Worm (Caenorhabditis elegans): ENCODE measurements around the gene Y47D7A.11.

DNA sequence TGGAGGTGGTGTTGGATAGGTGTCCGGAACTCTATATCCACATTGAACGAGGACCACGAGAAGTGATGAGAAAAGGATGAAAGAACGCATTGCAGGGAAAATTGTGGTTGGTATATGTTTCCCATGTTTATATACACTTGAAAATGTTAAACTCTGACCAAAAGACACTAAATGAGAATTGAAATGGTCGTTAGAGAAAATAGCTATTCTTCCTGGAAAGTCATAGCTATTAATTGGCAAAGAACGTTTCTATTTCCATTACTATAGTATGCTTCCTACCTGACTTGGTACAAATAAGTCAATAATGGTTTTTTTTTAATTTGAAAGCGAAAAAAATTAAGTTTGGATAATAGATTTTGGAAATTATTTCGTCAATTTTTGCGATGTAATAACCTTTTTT, 11.4 kb downstream of the Y47D7A.11 start, which contains the start of gene Y47D7A.18:
- TF ChIP-seq lin-13 (GFP tag; optimal IDR thresholded peaks at IDR 0.05) (no peak), nhr-21 (tag; optimal IDR thresholded peaks at IDR 0.05) (no peak), mdl-1 (tag; optimal IDR thresholded peaks at IDR 0.05) (no peak), fos-1 (tag; optimal IDR thresholded peaks at IDR 0.05) (no peak), zag-1 (tag; optimal IDR thresholded peaks at IDR 0.05) (no peak), nhr-25 (tag; optimal IDR thresholded peaks at IDR 0.05) (no peak), skn-1 (tag; optimal IDR thresholded peaks at IDR 0.05) (no peak), nhr-237 (tag; optimal IDR thresholded peaks at IDR 0.05) (no peak), unc-39 (tag; optimal IDR thresholded peaks at IDR 0.05) (no peak), nhr-77 (tag; optimal IDR thresholded peaks at IDR 0.05) (no peak), alr-1 (tag; optimal IDR thresholded peaks at IDR 0.05) (no peak), nhr-129 (tag; optimal IDR thresholded peaks at IDR 0.05) (no peak), nhr-11 (tag; optimal IDR thresholded peaks at IDR 0.05) (no peak), peb-1 (tag; optimal IDR thresholded peaks at IDR 0.05) (no peak)
